Worm (Caenorhabditis elegans) whole organism, late embryonic: ENCODE results near the gene pch-2.

ENCODE experiments used
- C38D4.7 ChIP-seq: fragments of 200-800 bp; sonication (Bioruptor generic); optimal IDR thresholded peaks from 2 replicates; lab custom pipeline; 2018; ENCODE audit warnings: mild to moderate bottlenecking, missing genetic modification characterization, moderate library complexity, missing compliant biosample characterization
- F13H6.1 ChIP-seq: sonication (generic microtip); optimal IDR thresholded peaks from 2 replicates; lab custom pipeline; 2016; ENCODE audit warnings: missing genetic modification characterization, missing compliant biosample characterization
- K02D7.2 ChIP-seq: sonication (generic microtip); optimal IDR thresholded peaks from 2 replicates; lab custom pipeline; 2017; ENCODE audit warnings: mild to moderate bottlenecking, missing genetic modification characterization, missing compliant biosample characterization
- K09A11.1 ChIP-seq: sonication (generic microtip); optimal IDR thresholded peaks from 2 replicates; lab custom pipeline; 2017; ENCODE audit warnings: antibody characterized with exemption, mild to moderate bottlenecking, missing genetic modification characterization, missing compliant biosample characterization; ENCODE audit not compliant: insufficient read depth
- T23F11.4 ChIP-seq: fragments of 200-800 bp; sonication (Bioruptor generic); optimal IDR thresholded peaks from 2 replicates; lab custom pipeline; 2018; ENCODE audit warnings: mild to moderate bottlenecking, missing genetic modification characterization, missing compliant biosample characterization
- ama-1 ChIP-seq: fragments of 150-350 bp; optimal IDR thresholded peaks from 2 replicates; lab custom pipeline; 2014
- ceh-14 ChIP-seq: sonication (generic microtip); optimal IDR thresholded peaks from 2 replicates; lab custom pipeline; 2016; ENCODE audit warnings: missing genotype, missing genetic modification characterization, missing compliant biosample characterization
- ceh-18 ChIP-seq: sonication (generic microtip); optimal IDR thresholded peaks from 2 replicates; lab custom pipeline; 2016; ENCODE audit warnings: missing genetic modification characterization, missing compliant biosample characterization
- ceh-19 ChIP-seq: fragments of 200-800 bp; sonication (Bioruptor generic); optimal IDR thresholded peaks from 2 replicates; lab custom pipeline; 2018; ENCODE audit warnings: mild to moderate bottlenecking, missing genetic modification characterization, missing compliant biosample characterization
- ceh-22 ChIP-seq: sonication (generic microtip); optimal IDR thresholded peaks from 2 replicates; lab custom pipeline; 2017; ENCODE audit warnings: missing biosample characterization, missing genetic modification characterization
- ceh-31 ChIP-seq: sonication (generic microtip); optimal IDR thresholded peaks from 2 replicates; lab custom pipeline; 2016; ENCODE audit warnings: missing genetic modification characterization, missing compliant biosample characterization
- ceh-34 ChIP-seq: sonication (generic microtip); optimal IDR thresholded peaks from 2 replicates; lab custom pipeline; 2016; ENCODE audit warnings: mild to moderate bottlenecking, missing genetic modification characterization, missing compliant biosample characterization
- ceh-45 ChIP-seq: fragments of 200-800 bp; sonication (Bioruptor generic); IDR thresholded peaks from 2 replicates; pipeline ENCODE4 v1.3.6; 2022; ENCODE audit warnings: missing genetic modification reagents, missing genetic modification characterization, missing compliant biosample characterization
- ceh-48 ChIP-seq: sonication (generic microtip); optimal IDR thresholded peaks from 2 replicates; lab custom pipeline; 2016; ENCODE audit warnings: missing genetic modification characterization, inconsistent platforms, missing compliant biosample characterization
- ceh-6 ChIP-seq: fragments of 200-800 bp; sonication (Bioruptor generic); optimal IDR thresholded peaks from 2 replicates; lab custom pipeline; 2018; ENCODE audit warnings: mild to moderate bottlenecking, missing genetic modification characterization, missing compliant biosample characterization
- dmd-4 ChIP-seq: sonication (generic microtip); optimal IDR thresholded peaks from 2 replicates; lab custom pipeline; 2016; ENCODE audit warnings: borderline replicate concordance, missing genetic modification characterization, missing compliant biosample characterization
- dve-1 ChIP-seq: sonication (generic microtip); optimal IDR thresholded peaks from 2 replicates; lab custom pipeline; 2017; ENCODE audit warnings: antibody characterized with exemption, mild to moderate bottlenecking, missing genetic modification characterization, missing compliant biosample characterization
- elt-2 ChIP-seq: sonication (generic microtip); optimal IDR thresholded peaks from 2 replicates; lab custom pipeline; 2016; ENCODE audit warnings: missing genetic modification reagents, missing genetic modification characterization, missing compliant biosample characterization
- ets-4 ChIP-seq: sonication (generic microtip); optimal IDR thresholded peaks from 2 replicates; lab custom pipeline; 2016; ENCODE audit warnings: missing genetic modification characterization, missing compliant biosample characterization
- fkh-10 ChIP-seq: fragments of 150-350 bp; optimal IDR thresholded peaks from 2 replicates; lab custom pipeline; 2014; ENCODE audit warnings: missing biosample characterization, missing genetic modification reagents, missing genetic modification characterization
- fkh-6 ChIP-seq: sonication (generic microtip); optimal IDR thresholded peaks from 2 replicates; lab custom pipeline; 2016; ENCODE audit warnings: missing genetic modification characterization, missing compliant biosample characterization
- gmeb-2 ChIP-seq: sonication (generic microtip); optimal IDR thresholded peaks from 2 replicates; lab custom pipeline; 2016; ENCODE audit warnings: missing genetic modification characterization, inconsistent platforms, missing compliant biosample characterization
- hlh-15 ChIP-seq: sonication (generic microtip); optimal IDR thresholded peaks from 2 replicates; lab custom pipeline; 2016; ENCODE audit warnings: missing genetic modification characterization, missing compliant biosample characterization
- hlh-30 ChIP-seq: sonication (generic microtip); optimal IDR thresholded peaks from 2 replicates; lab custom pipeline; 2017; ENCODE audit warnings: antibody characterized with exemption, missing genetic modification characterization, missing compliant biosample characterization; ENCODE audit not compliant: insufficient read depth
- hlh-8 ChIP-seq: sonication (generic microtip); optimal IDR thresholded peaks from 2 replicates; lab custom pipeline; 2016; ENCODE audit warnings: missing genotype, missing genetic modification characterization, missing compliant biosample characterization
- lim-6 ChIP-seq: sonication (generic microtip); optimal IDR thresholded peaks from 2 replicates; lab custom pipeline; 2016; ENCODE audit warnings: missing genetic modification characterization, missing compliant biosample characterization
- lin-11 ChIP-seq: fragments of 200-800 bp; sonication (Bioruptor generic); optimal IDR thresholded peaks from 2 replicates; lab custom pipeline; 2018; ENCODE audit warnings: mild to moderate bottlenecking, missing genetic modification characterization, missing compliant biosample characterization
- madf-2 ChIP-seq: sonication (generic microtip); optimal IDR thresholded peaks from 2 replicates; lab custom pipeline; 2017; ENCODE audit warnings: missing genetic modification characterization, missing compliant biosample characterization
- nfya-1 ChIP-seq: sonication (generic microtip); optimal IDR thresholded peaks from 2 replicates; lab custom pipeline; 2017; ENCODE audit warnings: missing genetic modification characterization, mild to moderate bottlenecking, missing compliant biosample characterization, antibody characterized with exemption, moderate library complexity
- nhr-11 ChIP-seq: fragments of 150-350 bp; optimal IDR thresholded peaks from 2 replicates; lab custom pipeline; 2014; ENCODE audit warnings: missing biosample characterization, missing genetic modification characterization
- npax-4 ChIP-seq: sonication (generic microtip); optimal IDR thresholded peaks from 2 replicates; lab custom pipeline; 2016; ENCODE audit warnings: missing genetic modification characterization, missing compliant biosample characterization
- odd-2 ChIP-seq: sonication (generic microtip); optimal IDR thresholded peaks from 2 replicates; lab custom pipeline; 2017; ENCODE audit warnings: antibody characterized with exemption, mild to moderate bottlenecking, missing genetic modification characterization, missing compliant biosample characterization
- pag-3 ChIP-seq: sonication (generic microtip); optimal IDR thresholded peaks from 2 replicates; lab custom pipeline; 2016; ENCODE audit warnings: missing compliant biosample characterization, missing genetic modification characterization, borderline replicate concordance
- pax-1 ChIP-seq: fragments of 150-350 bp; optimal IDR thresholded peaks from 2 replicates; lab custom pipeline; 2014; ENCODE audit warnings: missing biosample characterization, missing genetic modification characterization
- pha-2 ChIP-seq: sonication (generic microtip); optimal IDR thresholded peaks from 2 replicates; lab custom pipeline; 2017; ENCODE audit warnings: mild to moderate bottlenecking, missing genetic modification characterization, missing compliant biosample characterization
- pha-4 ChIP-seq: fragments of 150-350 bp; optimal IDR thresholded peaks from 2 replicates; lab custom pipeline; 2018; ENCODE audit warnings: missing biosample characterization, missing genetic modification reagents, missing genetic modification characterization
- pqm-1 ChIP-seq: sonication (generic microtip); optimal IDR thresholded peaks from 2 replicates; lab custom pipeline; 2016; ENCODE audit warnings: missing genetic modification characterization, missing compliant biosample characterization
- pros-1 ChIP-seq: fragments of 150-350 bp; optimal IDR thresholded peaks from 2 replicates; lab custom pipeline; 2014; ENCODE audit warnings: missing biosample characterization, missing genetic modification reagents, missing genetic modification characterization
- ref-2 ChIP-seq: sonication (generic microtip); optimal IDR thresholded peaks from 2 replicates; lab custom pipeline; 2016; ENCODE audit warnings: missing genetic modification characterization, missing compliant biosample characterization
- rnt-1 ChIP-seq: sonication (generic microtip); optimal IDR thresholded peaks from 2 replicates; lab custom pipeline; 2016; ENCODE audit warnings: missing genetic modification characterization, missing compliant biosample characterization
- unc-3 ChIP-seq, 2 experiments: fragments of 200-800 bp in 1 of 2; sonication (Bioruptor generic) in 1 of 2; sonication (generic microtip) in 1 of 2; conservative IDR thresholded peaks in 1 of 2; optimal IDR thresholded peaks in 1 of 2; 2 replicates each; pipeline versions ENCODE4 v1.3.6 to Lab custom; 2016 to 2022; ENCODE audit warnings: missing compliant biosample characterization in 2 of 2, missing genetic modification characterization in 2 of 2, missing genetic modification reagents in 1 of 2
- unc-42 ChIP-seq: sonication (generic microtip); optimal IDR thresholded peaks from 2 replicates; lab custom pipeline; 2016; ENCODE audit warnings: missing genotype, missing genetic modification characterization, missing compliant biosample characterization
- unc-86 ChIP-seq: sonication (generic microtip); optimal IDR thresholded peaks from 2 replicates; lab custom pipeline; 2016; ENCODE audit warnings: missing genetic modification characterization, missing compliant biosample characterization
- ztf-16 ChIP-seq: sonication (generic microtip); optimal IDR thresholded peaks from 2 replicates; lab custom pipeline; 2017; ENCODE audit warnings: missing genetic modification characterization, missing compliant biosample characterization

pch-2 gene

ce11 chrII:8126132-8126531, 32.0 kb upstream of the pch-2 start:
- no peak for TF ChIP-seq lim-6 (tag; lab: Kevin White, UChicago)
- no peak for TF ChIP-seq rnt-1 (tag; lab: Kevin White, UChicago)
- no peak for TF ChIP-seq ama-1 (lab: Kevin White, UChicago)
- TF ChIP-seq ceh-34 (tag; lab: Kevin White, UChicago) = no peak
- TF ChIP-seq dmd-4 = no peak
- TF ChIP-seq gmeb-2 (tag; lab: Kevin White, UChicago) = no peak
- TF ChIP-seq ceh-48 (tag; lab: Kevin White, UChicago) = peak; percentile 63
- no peak for TF ChIP-seq unc-42 (tag; lab: Kevin White, UChicago)
- TF ChIP-seq K09A11.1 (tag; lab: Kevin White, UChicago) = no peak
- TF ChIP-seq C38D4.7 (GFP tag; lab: Kevin White, UChicago) = no peak
- TF ChIP-seq ceh-14 (tag; lab: Kevin White, UChicago) = peak; percentile 26
- no peak for TF ChIP-seq nfya-1 (tag; lab: Kevin White, UChicago)
- TF ChIP-seq fkh-10 (GFP tag; lab: Kevin White, UChicago) = no peak
- TF ChIP-seq elt-2 (tag; lab: Kevin White, UChicago) = no peak
- TF ChIP-seq unc-86 (tag; lab: Kevin White, UChicago) = no peak
- no peak for TF ChIP-seq ceh-22 (tag; lab: Kevin White, UChicago)
- TF ChIP-seq ref-2 (tag; lab: Kevin White, UChicago) = peak; percentile 16
- peak; percentile 57 for TF ChIP-seq ceh-31 (tag; lab: Kevin White, UChicago)
- no peak for TF ChIP-seq npax-4
- no peak for TF ChIP-seq dve-1
- no peak for TF ChIP-seq ets-4
- no peak for TF ChIP-seq pax-1 (tag; lab: Kevin White, UChicago)
- TF ChIP-seq pqm-1 (tag; lab: Kevin White, UChicago) = no peak
- no peak for TF ChIP-seq hlh-15 (tag; lab: Kevin White, UChicago)
- peak; percentile 39 for TF ChIP-seq ceh-19 (GFP tag; lab: Kevin White, UChicago)
- TF ChIP-seq lin-11 = no peak
- TF ChIP-seq madf-2 = no peak
- no peak for TF ChIP-seq nhr-11
- no peak for TF ChIP-seq T23F11.4
- no peak for TF ChIP-seq ceh-45
- TF ChIP-seq hlh-8 (tag; lab: Kevin White, UChicago) = no peak
- TF ChIP-seq K02D7.2 (tag; lab: Kevin White, UChicago) = no peak
- TF ChIP-seq unc-3 (GFP tag; conservative IDR thresholded peaks at IDR 0.05; lab: Robert Waterston, UW) = no peak
- TF ChIP-seq unc-3 (tag; optimal IDR thresholded peaks at IDR 0.05; lab: Kevin White, UChicago) = no peak
- TF ChIP-seq ceh-18 (tag; lab: Kevin White, UChicago) = no peak
- TF ChIP-seq pha-4 (tag; lab: Kevin White, UChicago) = no peak
- TF ChIP-seq pros-1 = no peak
- no peak for TF ChIP-seq F13H6.1 (tag; lab: Kevin White, UChicago)
- no peak for TF ChIP-seq ztf-16 (tag; lab: Kevin White, UChicago)
- no peak for TF ChIP-seq odd-2
- no peak for TF ChIP-seq pha-2 (tag; lab: Kevin White, UChicago)
- TF ChIP-seq pag-3 = no peak
- TF ChIP-seq fkh-6 = no peak
- no peak for TF ChIP-seq hlh-30 (tag; lab: Kevin White, UChicago)
- TF ChIP-seq ceh-6 (GFP tag; lab: Kevin White, UChicago) = no peak

ce11 chrII:8126617-8127016, 31.5 kb upstream of the pch-2 start:
- TF ChIP-seq pha-2 (tag; lab: Kevin White, UChicago) (no peak), ceh-34 (tag; lab: Kevin White, UChicago) (peak; percentile 41)
